Fruit fly (Drosophila melanogaster): ENCODE measurements around the gene CG32266.

- TF ChIP-seq Mnt (GFP tag; optimal IDR thresholded peaks at IDR 0.05): no peak
- TF ChIP-seq CG7045 (GFP tag; optimal IDR thresholded peaks at IDR 0.05): no peak
- TF ChIP-seq ovo (GFP tag; optimal IDR thresholded peaks at IDR 0.05): peak; percentile 3
- TF ChIP-seq tj (GFP tag; optimal IDR thresholded peaks at IDR 0.05): peak; percentile 89
- peak; percentile 77 for TF ChIP-seq CG33017 (tag; optimal IDR thresholded peaks at IDR 0.05)
- TF ChIP-seq CG1620 (GFP tag; optimal IDR thresholded peaks at IDR 0.05): no peak
- TF ChIP-seq cnc (optimal IDR thresholded peaks at IDR 0.05): no peak
- peak; percentile 64 for TF ChIP-seq CG14711 (tag; optimal IDR thresholded peaks at IDR 0.05)
- TF ChIP-seq toe (GFP tag; optimal IDR thresholded peaks at IDR 0.05): no peak
Observed at dm6 chr3L:3771406-3771935, 19.1 kb upstream of the CG32266 start.
